Worm (Caenorhabditis elegans): ENCODE measurements around the gene ugt-18.

DNA sequence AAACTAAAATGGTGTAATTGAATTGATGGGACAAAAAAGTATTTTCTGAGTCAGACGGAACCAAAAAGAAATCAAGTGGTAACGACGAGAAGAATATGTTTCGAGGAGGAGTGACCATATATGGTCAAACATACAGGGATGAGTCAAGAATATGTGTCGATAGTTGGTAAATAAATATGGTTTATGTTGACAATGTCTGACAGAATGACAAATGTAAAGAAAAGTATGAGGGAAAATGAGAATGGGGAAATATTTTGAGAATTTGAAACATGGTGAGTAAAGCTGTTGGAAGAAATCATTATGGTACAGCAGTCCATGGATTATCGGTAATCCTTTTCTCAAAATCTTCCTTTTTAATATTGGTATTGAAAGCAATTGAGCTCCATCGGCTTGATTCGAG, 47.9 kb downstream of the ugt-18 start, which contains the start of gene nspg-1:
- TF ChIP-seq nhr-11 (tag; optimal IDR thresholded peaks at IDR 0.05), result no peak
- no peak for TF ChIP-seq npax-4 (tag; optimal IDR thresholded peaks at IDR 0.05)
- no peak for TF ChIP-seq nhr-232 (tag; optimal IDR thresholded peaks at IDR 0.05)
- no peak for TF ChIP-seq ttx-3 (tag; optimal IDR thresholded peaks at IDR 0.05)
- no peak for TF ChIP-seq hlh-6 (tag; optimal IDR thresholded peaks at IDR 0.05)
- no peak for TF ChIP-seq ceh-31 (tag; optimal IDR thresholded peaks at IDR 0.05)
- TF ChIP-seq ceh-30 (tag; optimal IDR thresholded peaks at IDR 0.05), result no peak
- TF ChIP-seq pha-2 (tag; optimal IDR thresholded peaks at IDR 0.05), result no peak
- TF ChIP-seq pqm-1 (tag; optimal IDR thresholded peaks at IDR 0.05), result no peak
- TF ChIP-seq gmeb-2 (tag; optimal IDR thresholded peaks at IDR 0.05), result no peak
- no peak for TF ChIP-seq ama-1 (optimal IDR thresholded peaks at IDR 0.05)
- no peak for TF ChIP-seq eyg-1 (tag; optimal IDR thresholded peaks at IDR 0.05)
- TF ChIP-seq ref-2 (tag; optimal IDR thresholded peaks at IDR 0.05), result no peak
- TF ChIP-seq pha-4 (tag; optimal IDR thresholded peaks at IDR 0.05), result no peak

All from whole organism, late embryonic.